Fruit fly (Drosophila melanogaster): ENCODE results near the gene Cpr67B.
A peak's percentile ranks its signal among the peaks of the same experiment; 100 is the strongest.

Cpr67B gene

DNA sequence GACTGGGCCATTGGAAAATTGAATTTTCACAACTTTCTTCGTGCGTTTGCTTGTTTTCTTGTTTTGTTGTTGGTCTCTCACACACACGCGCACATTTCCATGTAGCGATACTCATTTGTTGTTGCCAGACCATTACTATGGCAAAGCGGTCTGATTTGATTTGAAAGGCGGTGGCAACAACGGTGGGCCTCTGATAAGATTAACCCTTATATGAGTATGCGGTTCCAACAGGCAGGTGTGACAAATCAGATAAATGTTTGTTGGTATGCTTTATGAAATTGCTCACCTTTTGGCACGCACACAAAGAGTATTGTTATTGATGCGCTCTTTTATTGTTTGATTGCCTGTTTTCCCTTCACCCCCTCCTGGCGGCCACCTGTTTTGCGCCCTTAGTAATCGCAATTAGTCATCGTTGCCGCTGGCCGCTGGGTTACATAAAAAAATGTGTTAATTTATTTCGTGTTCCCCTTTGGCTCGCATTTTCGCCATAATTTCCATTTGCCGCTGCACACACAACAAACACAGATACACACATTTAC lies 42.7 kb downstream of the Cpr67B start (continued):
- TF ChIP-seq Atf3 (GFP tag; optimal IDR thresholded peaks at IDR 0.05) (no peak), CG30403 (GFP tag; optimal IDR thresholded peaks at IDR 0.05) (no peak), esg (GFP tag; conservative IDR thresholded peaks at IDR 0.05) (no peak), sd (tag; optimal IDR thresholded peaks at IDR 0.05) (peak; percentile 73), CG3838 (GFP tag; optimal IDR thresholded peaks at IDR 0.05) (no peak), Med (GFP tag) (peak; percentile 82), CG17829 (tag; optimal IDR thresholded peaks at IDR 0.05) (no peak), Dfd (GFP tag; optimal IDR thresholded peaks at IDR 0.05) (no peak), CG11723 (GFP tag; optimal IDR thresholded peaks at IDR 0.05) (no peak), CG8089 (GFP tag; optimal IDR thresholded peaks at IDR 0.05) (no peak), CG15011 (GFP tag; optimal IDR thresholded peaks at IDR 0.05) (no peak), CG18011 (GFP tag; optimal IDR thresholded peaks at IDR 0.05) (no peak), CG11560 (tag; IDR thresholded peaks at IDR 0.05) (no peak), HLH54F (GFP tag; optimal IDR thresholded peaks at IDR 0.05) (no peak), CG6175 (GFP tag; IDR thresholded peaks at IDR 0.05) (peak; percentile 54; the same call in 1 of the 3 replicates), CG7786 (GFP tag; optimal IDR thresholded peaks at IDR 0.05) (no peak), Deaf1 (tag; optimal IDR thresholded peaks at IDR 0.05) (no peak), CG18764 (GFP tag; optimal IDR thresholded peaks at IDR 0.05) (no peak), prd (optimal IDR thresholded peaks at IDR 0.05) (no peak), prd (GFP tag; IDR thresholded peaks at IDR 0.05) (no peak), nau (GFP tag; optimal IDR thresholded peaks at IDR 0.05) (no peak), tna (GFP tag; IDR thresholded peaks at IDR 0.05; ENCODE audit: partially characterized antibody) (no peak), D (optimal IDR thresholded peaks at IDR 0.05) (peak; percentile 89), D (GFP tag; optimal IDR thresholded peaks at IDR 0.05) (no peak), CHES-1-like (GFP tag; optimal IDR thresholded peaks at IDR 0.05) (peak; percentile 18), fd64A (GFP tag; optimal IDR thresholded peaks at IDR 0.05) (no peak), CG6272 (GFP tag; IDR thresholded peaks at IDR 0.05) (no peak), wek (GFP tag; optimal IDR thresholded peaks at IDR 0.05) (no peak), maf-S (GFP tag; optimal IDR thresholded peaks at IDR 0.05) (no peak), CG7271 (tag; optimal IDR thresholded peaks at IDR 0.05) (no peak), ftz-f1 (GFP tag; optimal IDR thresholded peaks at IDR 0.05) (no peak), CG9609 (GFP tag; optimal IDR thresholded peaks at IDR 0.05) (no peak), CG14667 (GFP tag; IDR thresholded peaks at IDR 0.05) (no peak), CG32532 (GFP tag; IDR thresholded peaks at IDR 0.05) (peak; percentile 12; the same call in 1 of the 2 replicates), CG12155 (GFP tag; optimal IDR thresholded peaks at IDR 0.05) (no peak), crp (GFP tag; optimal IDR thresholded peaks at IDR 0.05) (no peak), knrl (GFP tag; IDR thresholded peaks at IDR 0.05; ENCODE audit: partially characterized antibody) (no peak), grau (tag; optimal IDR thresholded peaks at IDR 0.05) (no peak), Hr39 (optimal IDR thresholded peaks at IDR 0.05) (no peak), pb (GFP tag; optimal IDR thresholded peaks at IDR 0.05) (no peak), D19B (GFP tag; optimal IDR thresholded peaks at IDR 0.05) (no peak), tap (tag; optimal IDR thresholded peaks at IDR 0.05) (no peak), Lim3 (GFP tag; IDR thresholded peaks at IDR 0.05) (no peak), Dref (GFP tag; IDR thresholded peaks at IDR 0.05) (no peak), Adf1 (GFP tag; IDR thresholded peaks at IDR 0.05) (no peak), Sin3A (optimal IDR thresholded peaks at IDR 0.05) (no peak), CG6813 (GFP tag; optimal IDR thresholded peaks at IDR 0.05) (no peak), pnt (GFP tag; optimal IDR thresholded peaks at IDR 0.05) (no peak), lilli (GFP tag; optimal IDR thresholded peaks at IDR 0.05) (no peak), D19A (tag; optimal IDR thresholded peaks at IDR 0.05) (no peak), odd (GFP tag; optimal IDR thresholded peaks at IDR 0.05) (no peak), Antp (GFP tag; optimal IDR thresholded peaks at IDR 0.05) (no peak), br (optimal IDR thresholded peaks at IDR 0.05) (no peak), Oaz (GFP tag; IDR thresholded peaks at IDR 0.05) (no peak)
